Worm (Caenorhabditis elegans) whole organism, L4 larva: ENCODE data around the gene ephx-1.

Source experiments
- ceh-28 ChIP-seq: fragments of 150-350 bp; optimal IDR thresholded peaks from 2 replicates; lab custom pipeline; 2014; ENCODE audit warnings: missing biosample characterization, missing genetic modification reagents, missing genetic modification characterization
- daf-12 ChIP-seq: fragments of 150-350 bp; optimal IDR thresholded peaks from 2 replicates; lab custom pipeline; 2014; ENCODE audit warnings: missing biosample characterization, missing genetic modification reagents, missing genetic modification characterization
- jun-1 ChIP-seq: fragments of 150-350 bp; optimal IDR thresholded peaks from 2 replicates; lab custom pipeline; 2014; ENCODE audit warnings: missing biosample characterization, missing genetic modification reagents, missing genetic modification characterization
- nhr-11 ChIP-seq: fragments of 150-350 bp; optimal IDR thresholded peaks from 2 replicates; lab custom pipeline; 2014; ENCODE audit warnings: missing biosample characterization, missing genetic modification characterization
- nhr-237 ChIP-seq: sonication (generic microtip); optimal IDR thresholded peaks from 2 replicates; lab custom pipeline; 2017; ENCODE audit warnings: missing biosample characterization, missing genetic modification characterization

- TF ChIP-seq nhr-237 (no peak), ceh-28 (tag; lab: Kevin White, UChicago) (no peak), jun-1 (no peak), nhr-11 (tag; lab: Kevin White, UChicago) (no peak), daf-12 (tag; lab: Kevin White, UChicago) (no peak)
Measured at ce11 chrII:3974953-3975352, 29.8 kb upstream of the ephx-1 start, which contains the start of gene cank-26.
